Worm (Caenorhabditis elegans) whole organism, L2 larva: Measurements from ENCODE around the gene C27B7.2.

Experiments used
- ZK546.5 ChIP-seq: sonication (generic microtip); optimal IDR thresholded peaks from 2 replicates; lab custom pipeline; 2017; ENCODE audit warnings: missing biosample characterization, missing genetic modification characterization
- ama-1 ChIP-seq: fragments of 150-350 bp; optimal IDR thresholded peaks from 2 replicates; lab custom pipeline; 2018; ENCODE audit warnings: inconsistent platforms
- egl-27 ChIP-seq: sonication (generic microtip); optimal IDR thresholded peaks from 3 replicates; lab custom pipeline; 2017; ENCODE audit warnings: missing biosample characterization, missing genetic modification reagents, missing genetic modification characterization
- lsy-2 ChIP-seq, 2 experiments: fragments of 150-350 bp in 1 of 2; sonication (generic microtip) in 1 of 2; optimal IDR thresholded peaks; 2 replicates each; lab custom pipeline; 2014 to 2017; ENCODE audit warnings: missing biosample characterization in 2 of 2, missing genetic modification characterization in 2 of 2
- mab-5 ChIP-seq: fragments of 150-350 bp; optimal IDR thresholded peaks from 2 replicates; lab custom pipeline; 2014; ENCODE audit warnings: missing biosample characterization, missing genetic modification characterization
- mdl-1 ChIP-seq, 2 experiments: fragments of 150-350 bp in 1 of 2; sonication (generic microtip) in 1 of 2; optimal IDR thresholded peaks; 2 replicates each; lab custom pipeline; 2017; ENCODE audit warnings: missing biosample characterization in 2 of 2, missing genetic modification characterization in 2 of 2
- nhr-77 ChIP-seq: fragments of 150-350 bp; optimal IDR thresholded peaks from 2 replicates; lab custom pipeline; 2014; ENCODE audit warnings: missing biosample characterization, missing genetic modification characterization
- snpc-4 ChIP-seq: fragments of 150-350 bp; optimal IDR thresholded peaks from 2 replicates; lab custom pipeline; 2014; ENCODE audit warnings: missing biosample characterization, missing genetic modification characterization
- unc-62 ChIP-seq: fragments of 150-350 bp; optimal IDR thresholded peaks from 2 replicates; lab custom pipeline; 2014; ENCODE audit warnings: missing biosample characterization, missing genetic modification reagents, missing genetic modification characterization

DNA sequence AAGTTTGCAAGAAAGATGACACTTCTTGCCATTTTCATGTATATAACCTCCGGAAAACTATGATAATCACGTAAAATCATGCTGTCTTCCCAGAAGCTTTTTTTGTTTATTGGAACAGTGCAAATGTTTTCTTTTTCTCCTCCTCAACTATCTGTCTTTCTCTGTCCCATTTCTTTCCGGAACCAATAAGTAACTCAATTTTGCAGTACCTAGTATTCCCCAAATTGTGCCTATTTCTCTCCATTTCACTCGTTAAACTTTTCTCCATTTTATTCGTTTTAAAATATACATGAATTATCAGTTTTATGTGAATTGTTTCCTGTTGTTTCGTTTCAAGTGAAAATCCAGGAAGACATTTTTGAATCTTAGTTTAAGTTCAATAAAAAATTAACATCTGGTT lies 50.8 kb downstream of the C27B7.2 start:
- no peak for TF ChIP-seq ZK546.5 (tag; lab: Kevin White, UChicago)
- no peak for TF ChIP-seq snpc-4 (tag; lab: Kevin White, UChicago)
- no peak for TF ChIP-seq nhr-77 (tag; lab: Kevin White, UChicago)
- TF ChIP-seq lsy-2 (tag; optimal IDR thresholded peaks at IDR 0.05; lab: Kevin White, UChicago), result no peak
- TF ChIP-seq egl-27 (tag; lab: Kevin White, UChicago), result no peak
- no peak for TF ChIP-seq mab-5 (tag; lab: Kevin White, UChicago)
- TF ChIP-seq unc-62 (GFP tag; lab: Kevin White, UChicago), result no peak
- TF ChIP-seq mdl-1 (tag; optimal IDR thresholded peaks at IDR 0.05; lab: Kevin White, UChicago), result no peak
- no peak for TF ChIP-seq ama-1 (lab: Kevin White, UChicago)
